Worm (Caenorhabditis elegans): ENCODE results near the gene C07G2.5.

DNA sequence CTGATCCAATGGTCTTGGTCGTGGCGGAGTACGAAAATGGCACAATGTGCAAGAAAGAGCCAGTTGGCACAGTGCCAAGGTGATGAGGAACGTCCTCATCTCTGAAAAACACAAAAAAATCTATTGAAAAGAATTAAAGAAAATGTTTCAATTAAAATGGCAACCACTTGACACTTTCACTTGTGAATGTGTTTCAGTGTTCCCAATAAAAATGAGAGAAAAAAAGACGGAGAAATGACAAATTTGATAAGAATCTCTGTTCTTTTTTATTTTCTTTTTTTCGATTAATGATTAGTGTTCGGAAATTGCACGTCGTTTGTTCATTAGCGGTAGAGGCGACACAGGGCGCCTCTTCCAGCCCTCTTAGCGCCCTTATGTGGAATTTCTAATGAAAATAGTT, 31.6 kb downstream of the C07G2.5 start, which contains the start of gene ndg-4:
- TF ChIP-seq him-1 (tag; optimal IDR thresholded peaks at IDR 0.05): no peak
- TF ChIP-seq W03F9.2 (tag; optimal IDR thresholded peaks at IDR 0.05): no peak

All from whole organism, L4/young adult.